Fruit fly (Drosophila melanogaster) S2 (cell line): ENCODE measurements around the gene CG32032.

Experiments used
- CG8478 ChIP-seq: fragments of >200 bp; optimal IDR thresholded peaks from 2 replicates; lab custom pipeline; 2018
- CTCF ChIP-seq, 2 experiments: fragments of >200 bp; optimal IDR thresholded peaks; 2 replicates each; lab custom pipeline; 2018

The CG32032 gene

DNA sequence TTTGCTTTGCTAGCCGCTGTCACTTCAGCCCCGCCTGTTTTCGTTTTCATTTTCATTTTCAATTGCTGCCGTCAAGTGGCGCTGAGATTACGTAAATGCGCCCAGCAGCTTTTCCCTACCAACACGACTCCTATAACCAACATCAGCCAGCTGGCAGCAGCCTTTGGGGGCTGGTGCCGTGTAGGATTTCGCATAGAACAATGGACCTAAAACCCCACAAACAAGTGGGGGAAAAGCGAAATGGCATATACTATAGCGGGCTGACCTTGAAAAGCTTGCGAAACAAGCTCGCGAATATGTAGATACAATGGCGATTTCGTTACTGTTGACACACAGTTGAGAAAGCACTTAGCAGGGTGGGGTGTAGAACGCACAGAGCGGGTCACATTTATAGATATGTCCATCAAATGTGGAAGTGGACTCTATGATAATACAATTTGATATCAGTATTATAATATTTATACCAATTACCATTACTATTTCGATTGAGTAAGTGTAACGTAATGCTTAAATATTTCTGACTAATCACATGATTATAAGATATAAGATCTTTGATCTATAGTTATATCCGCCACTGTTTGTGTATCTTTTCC is 33.1 kb upstream of the CG32032 start:
- TF ChIP-seq CG8478 (no peak), CTCF (optimal IDR thresholded peaks at IDR 0.05; lab: Kevin White, UChicago) (no peak)

DNA sequence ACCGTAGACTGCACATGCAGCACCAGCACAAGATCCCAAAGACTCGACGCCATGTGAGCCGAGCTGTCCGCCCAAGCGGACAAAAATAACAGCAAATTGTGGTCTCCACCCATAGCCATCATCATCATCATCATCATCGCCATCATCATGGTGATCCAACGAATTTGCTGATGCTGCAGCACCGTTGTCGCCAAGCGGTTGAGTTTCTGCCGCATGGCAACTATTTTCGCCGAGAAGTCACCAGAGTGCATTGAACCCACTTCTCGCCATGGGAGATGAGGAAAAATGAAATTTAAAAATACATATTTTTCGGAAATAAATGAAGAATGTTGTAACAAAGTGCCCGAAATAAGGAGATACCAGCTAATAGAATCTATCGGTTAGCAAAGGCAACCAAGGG is 31.4 kb upstream of the CG32032 start:
- no peak for TF ChIP-seq CTCF (optimal IDR thresholded peaks at IDR 0.05; lab: Kevin White, UChicago)
- no peak for TF ChIP-seq CG8478

DNA sequence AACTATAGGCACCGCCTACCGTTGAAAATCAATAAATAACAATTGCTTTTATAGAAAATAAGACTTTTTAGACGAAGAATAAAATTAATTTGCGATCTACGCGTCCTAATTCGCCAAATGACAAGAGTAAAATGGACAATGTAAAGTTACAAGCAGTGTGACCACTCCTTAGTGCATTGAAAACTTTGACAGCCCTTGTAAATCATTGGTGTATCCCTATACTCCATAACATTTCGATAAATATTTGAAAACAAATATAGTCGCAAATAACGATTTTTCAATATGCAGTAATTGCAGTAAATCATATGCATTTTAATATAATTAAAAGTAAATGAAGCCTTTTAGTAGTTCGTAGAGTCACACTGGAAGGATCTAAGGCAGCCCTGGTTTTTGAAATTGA is 30.0 kb upstream of the CG32032 start:
- no peak for TF ChIP-seq CTCF (optimal IDR thresholded peaks at IDR 0.05; lab: Kevin White, UChicago)
- no peak for TF ChIP-seq CG8478

DNA sequence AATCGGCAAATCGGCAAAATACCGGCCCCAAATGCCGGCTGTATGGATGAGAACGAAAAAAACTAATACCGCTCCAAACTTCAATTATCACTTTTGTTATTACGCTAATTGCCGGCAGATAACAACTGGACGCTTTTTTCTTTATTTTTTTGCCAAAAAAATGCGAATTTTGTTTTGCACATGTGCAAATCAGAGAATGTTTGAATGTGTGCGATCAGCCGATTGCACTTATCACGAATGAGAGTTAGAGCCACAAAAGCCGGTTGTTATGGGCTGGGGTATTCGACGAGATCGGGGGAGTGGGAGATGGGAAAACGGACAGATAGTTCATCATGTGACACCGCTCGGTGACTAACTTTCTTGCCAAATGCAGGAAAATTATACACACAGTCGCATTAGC is 29.2 kb upstream of the CG32032 start:
- TF ChIP-seq CTCF (optimal IDR thresholded peaks at IDR 0.05; lab: Kevin White, UChicago) = no peak
- no peak for TF ChIP-seq CG8478

DNA sequence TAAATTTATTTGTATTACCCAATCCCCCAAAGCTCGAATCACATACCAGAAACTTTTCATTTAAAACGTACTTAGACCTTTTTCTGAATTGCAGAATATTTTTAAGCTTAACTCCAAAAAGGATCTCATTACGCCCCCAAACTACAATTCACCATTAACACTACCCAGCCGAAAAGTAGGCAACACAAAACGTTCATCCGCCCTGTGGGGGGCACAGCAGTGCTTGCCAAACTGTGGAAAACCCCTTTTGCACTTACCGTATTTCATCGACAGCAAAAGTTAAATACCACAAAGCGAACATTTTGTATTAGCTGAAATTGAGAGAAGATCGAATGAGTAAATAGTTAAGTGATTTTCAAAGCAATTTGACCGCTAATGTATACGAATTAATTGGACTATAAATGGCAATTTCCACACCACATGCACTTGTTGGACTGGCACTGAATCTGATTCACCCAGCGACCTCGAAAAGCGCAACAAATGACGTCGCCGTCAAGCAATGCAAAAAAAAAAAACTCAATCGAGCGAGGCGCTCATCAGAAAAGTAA is 28.6 kb upstream of the CG32032 start:
- TF ChIP-seq CG8478 = no peak
- no peak for TF ChIP-seq CTCF (optimal IDR thresholded peaks at IDR 0.05; lab: Kevin White, UChicago)

DNA sequence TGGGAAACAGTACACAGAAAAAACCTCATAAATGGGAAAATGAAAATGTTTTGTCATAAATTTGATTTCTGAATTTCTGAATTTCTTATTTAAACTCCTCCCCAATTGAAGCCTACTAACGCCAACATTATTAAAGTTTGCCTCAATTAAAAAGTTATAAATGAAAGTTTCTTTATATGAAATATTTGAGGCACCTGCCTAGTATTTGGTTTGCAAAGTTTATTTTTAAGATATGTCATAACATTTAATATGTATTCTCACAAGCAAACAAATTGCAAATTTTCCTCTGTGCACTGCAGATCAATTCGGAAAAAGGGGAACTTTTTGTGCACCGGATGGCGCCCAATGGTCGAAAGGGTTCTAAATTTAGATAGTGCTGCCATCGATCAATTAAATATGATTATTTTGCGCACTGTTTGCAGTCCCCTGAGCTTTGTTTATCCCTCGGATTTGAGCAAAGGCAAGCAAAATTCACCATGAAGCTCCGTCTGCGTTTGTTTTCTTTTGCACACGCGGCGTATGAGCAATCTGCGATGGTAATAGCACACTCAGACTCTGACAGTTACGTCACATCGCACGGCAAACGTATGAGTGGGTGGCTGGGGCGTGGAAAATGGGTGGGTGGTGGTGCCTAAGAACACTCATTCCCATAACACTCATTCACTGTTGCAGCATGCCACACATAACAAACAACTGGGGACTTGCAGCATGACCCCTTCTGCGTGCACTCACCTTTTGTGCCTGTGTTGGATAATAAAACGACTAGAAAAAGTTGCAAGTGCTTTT is 27.7 kb upstream of the CG32032 start:
- TF ChIP-seq CG8478 (no peak), CTCF (optimal IDR thresholded peaks at IDR 0.05; lab: Kevin White, UChicago) (no peak)

DNA sequence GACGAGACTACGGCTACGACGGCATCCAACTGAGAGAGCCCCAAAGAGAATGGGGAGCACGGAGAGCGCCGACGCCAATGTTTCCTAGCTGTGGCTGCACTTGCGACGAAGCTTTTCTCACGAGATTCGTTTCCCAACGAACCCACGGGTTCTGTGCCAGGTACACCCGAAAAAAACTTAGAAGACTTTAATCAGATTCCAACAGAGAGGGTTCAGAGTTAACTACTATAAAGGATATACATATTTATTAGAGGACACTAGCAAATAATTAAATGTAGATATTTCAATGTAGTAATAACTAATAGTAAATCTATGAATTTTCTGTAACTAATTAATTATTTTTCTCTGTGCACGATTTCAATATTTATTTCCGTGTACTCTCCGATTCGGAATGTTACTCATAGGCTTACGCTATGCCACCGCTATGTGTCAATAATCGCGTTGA is 26.8 kb upstream of the CG32032 start, which contains the start of gene Argk1:
Gene Argk1 (minus strand): TSS at position 31 of the 445 bp plus-strand sequence.
- TF ChIP-seq CTCF (optimal IDR thresholded peaks at IDR 0.05; lab: Kevin White, UChicago) (no peak), CG8478 (no peak)

DNA sequence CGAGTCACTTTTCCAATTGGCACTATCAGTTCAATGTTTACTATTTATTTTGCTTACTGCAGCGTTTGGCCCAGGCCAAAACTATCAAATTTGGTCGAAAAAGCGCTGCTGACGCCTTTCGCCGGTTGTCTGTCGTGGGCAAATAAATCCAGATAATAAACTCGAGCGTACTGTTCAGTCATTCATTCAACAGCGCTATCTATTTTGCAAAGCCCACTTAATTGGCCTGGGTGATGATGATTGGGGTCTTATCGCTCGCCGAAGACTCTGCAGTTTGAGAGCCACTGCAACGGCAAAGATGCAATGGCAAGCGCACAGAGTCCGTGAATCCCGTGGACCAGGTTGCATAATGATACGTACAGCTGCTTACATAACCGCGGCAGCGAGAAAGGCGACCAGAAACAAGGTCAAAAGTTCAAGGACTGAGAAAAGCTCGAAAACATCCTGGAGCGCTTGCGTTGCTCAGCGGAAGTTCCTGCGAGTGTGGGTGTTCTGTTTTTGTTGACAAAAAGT is 26.3 kb upstream of the CG32032 start:
- no peak for TF ChIP-seq CG8478
- TF ChIP-seq CTCF (optimal IDR thresholded peaks at IDR 0.05; lab: Kevin White, UChicago) = no peak

DNA sequence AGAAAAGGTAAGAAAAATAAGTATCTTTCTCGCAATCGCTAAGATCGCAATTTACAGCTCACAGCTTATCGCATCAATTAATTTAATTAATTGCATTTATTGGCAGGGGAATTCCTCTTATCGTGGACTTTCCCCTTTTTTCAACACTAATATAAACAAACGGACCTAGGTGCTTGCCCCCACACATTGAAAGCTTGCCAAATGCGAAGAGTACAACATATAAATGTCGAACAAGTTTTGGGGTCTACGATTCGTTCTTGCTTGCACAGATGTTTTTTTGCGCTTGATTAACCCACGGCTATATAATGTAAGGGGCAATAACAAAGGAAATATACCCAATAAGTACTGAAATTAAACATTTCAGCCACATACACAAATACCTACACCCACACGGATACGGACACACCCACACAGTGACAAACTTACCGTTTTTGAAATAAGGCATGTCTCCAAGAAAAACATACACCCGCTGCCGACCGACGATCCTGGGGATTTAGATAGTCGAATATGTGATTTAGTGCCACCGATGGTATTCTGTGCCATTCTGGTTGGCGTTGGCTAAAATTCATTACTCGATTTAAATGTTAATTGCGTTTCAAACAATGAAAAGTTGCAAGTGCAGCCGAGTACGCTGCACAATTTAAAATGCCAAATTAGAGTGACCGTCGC is 20.7 kb upstream of the CG32032 start:
- no peak for TF ChIP-seq CG8478
- TF ChIP-seq CTCF (optimal IDR thresholded peaks at IDR 0.05; lab: Kevin White, UChicago) = no peak

DNA sequence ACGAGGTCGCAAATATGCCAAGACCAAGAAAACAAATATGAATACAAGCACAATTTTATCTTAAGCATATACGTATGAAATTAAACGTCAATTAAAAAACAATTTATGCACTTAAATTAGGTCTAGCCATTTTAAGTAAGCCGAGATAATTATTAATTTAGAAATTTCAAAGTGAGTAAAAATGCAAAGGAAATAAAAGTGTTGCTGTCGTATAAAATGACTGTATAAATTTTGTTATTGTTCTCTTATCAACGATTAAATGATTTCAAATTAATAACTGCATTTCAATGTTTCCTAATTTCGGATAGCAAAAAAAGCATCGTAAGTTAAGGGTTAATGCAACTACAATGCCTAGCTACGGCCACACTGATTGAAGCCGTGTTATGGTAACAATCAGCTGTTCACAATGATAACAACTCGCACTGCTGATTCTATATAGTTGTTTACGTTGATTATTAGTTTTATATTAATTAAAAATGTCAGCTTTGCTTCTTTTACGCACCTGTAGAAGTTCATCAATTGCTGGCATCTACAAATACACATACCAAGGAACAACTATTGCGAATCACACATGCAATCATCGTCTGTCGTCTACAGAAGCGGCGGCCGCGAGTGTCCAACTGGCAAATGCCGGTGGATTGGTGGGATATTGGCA is 20.0 kb upstream of the CG32032 start, which contains the start of the genes CG4911 and CG4942:
Gene CG4911 (minus strand): TSS at position 1 of the 655 bp plus-strand sequence.
Gene CG4942 (plus strand): TSS at position 375 of the 655 bp plus-strand sequence.
- TF ChIP-seq CTCF (optimal IDR thresholded peaks at IDR 0.05; lab: Kevin White, UChicago) (no peak), CG8478 (no peak)

DNA sequence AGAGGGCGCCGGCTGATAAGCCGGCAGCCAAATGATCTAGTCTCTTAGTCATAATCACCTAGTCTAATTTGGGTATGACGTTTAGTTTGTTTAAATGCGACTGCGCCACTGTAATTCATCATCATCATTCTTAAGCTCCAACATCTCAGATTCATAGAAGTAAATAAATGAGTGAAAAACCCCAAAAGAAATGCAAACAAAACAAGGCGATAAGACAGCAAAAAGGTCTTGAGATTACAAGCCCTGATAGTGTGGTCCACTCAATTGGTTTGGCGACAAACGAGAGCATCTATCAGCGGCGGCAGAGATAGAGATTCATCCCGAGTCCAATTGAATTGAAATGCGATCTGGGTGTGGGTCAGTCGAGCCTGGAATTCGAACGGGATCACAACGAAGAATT is 18.6 kb upstream of the CG32032 start, which contains the start of gene teq:
Gene teq (plus strand): TSS at position 359 of the 400 bp plus-strand sequence.
- TF ChIP-seq CG8478 (no peak), CTCF (optimal IDR thresholded peaks at IDR 0.05; lab: Kevin White, UChicago) (no peak)

DNA sequence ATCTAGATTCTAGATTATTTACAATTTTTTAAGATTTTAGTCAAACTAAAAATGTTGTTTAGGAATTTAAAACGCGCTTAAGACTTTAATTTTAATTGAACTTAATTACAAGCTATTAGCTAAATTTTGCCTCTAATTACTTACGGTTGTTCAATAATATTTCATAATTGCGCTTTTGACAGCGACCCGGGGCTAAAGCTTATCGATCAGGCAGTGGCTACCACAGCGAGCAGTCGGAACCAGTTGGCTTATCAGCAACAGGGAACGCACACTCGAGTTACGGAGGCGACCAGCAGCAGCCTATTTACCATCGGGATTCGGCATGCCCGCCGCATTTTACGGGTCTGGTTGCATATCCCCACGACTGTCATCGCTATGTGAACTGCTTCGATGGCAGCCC is 18.0 kb upstream of the CG32032 start:
- no peak for TF ChIP-seq CG8478
- TF ChIP-seq CTCF (optimal IDR thresholded peaks at IDR 0.05; lab: Kevin White, UChicago) = no peak

DNA sequence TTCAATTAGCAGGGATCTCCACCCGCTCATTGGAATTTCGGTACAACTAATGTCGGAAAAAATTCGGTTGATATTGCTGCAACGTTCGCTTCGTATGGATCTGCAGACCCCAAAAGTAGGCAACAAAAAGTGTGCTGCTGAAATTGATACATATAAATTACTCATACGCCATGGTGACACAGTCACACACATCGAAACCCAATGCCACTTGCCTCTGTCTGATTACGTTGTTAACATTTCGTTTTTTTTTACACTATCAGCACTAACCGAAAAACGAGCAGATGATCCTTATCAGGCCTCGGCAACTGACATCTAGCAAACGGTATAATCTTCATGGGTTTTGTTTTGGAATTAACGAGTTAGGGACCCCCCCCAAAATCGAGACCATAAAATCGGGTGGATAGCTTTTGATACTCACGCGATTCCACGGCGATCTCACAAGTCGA is 2.1 kb downstream of the CG32032 start:
- TF ChIP-seq CG8478 (no peak), CTCF (optimal IDR thresholded peaks at IDR 0.05; lab: Kevin White, UChicago) (no peak)

DNA sequence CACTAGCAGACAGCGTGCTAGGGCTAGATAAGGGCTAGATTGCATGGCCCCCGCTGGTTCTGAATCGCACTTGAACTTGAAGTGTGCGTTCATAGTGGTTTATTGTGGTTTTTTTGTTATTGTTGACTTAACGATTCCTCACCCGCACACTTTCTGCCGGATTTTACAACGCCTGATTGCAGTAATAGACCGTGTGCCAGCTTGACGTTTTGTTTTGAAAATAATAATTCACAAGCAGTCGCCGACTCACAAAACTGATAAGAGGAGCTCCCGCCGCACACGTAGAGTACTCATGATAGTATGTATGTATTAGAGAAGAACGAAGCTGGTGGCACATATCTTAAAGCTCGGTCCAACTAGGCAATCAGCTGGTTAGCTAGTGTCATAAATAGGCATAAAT is 2.9 kb downstream of the CG32032 start:
- TF ChIP-seq CG8478 = no peak
- TF ChIP-seq CTCF (optimal IDR thresholded peaks at IDR 0.05; lab: Kevin White, UChicago) = no peak

DNA sequence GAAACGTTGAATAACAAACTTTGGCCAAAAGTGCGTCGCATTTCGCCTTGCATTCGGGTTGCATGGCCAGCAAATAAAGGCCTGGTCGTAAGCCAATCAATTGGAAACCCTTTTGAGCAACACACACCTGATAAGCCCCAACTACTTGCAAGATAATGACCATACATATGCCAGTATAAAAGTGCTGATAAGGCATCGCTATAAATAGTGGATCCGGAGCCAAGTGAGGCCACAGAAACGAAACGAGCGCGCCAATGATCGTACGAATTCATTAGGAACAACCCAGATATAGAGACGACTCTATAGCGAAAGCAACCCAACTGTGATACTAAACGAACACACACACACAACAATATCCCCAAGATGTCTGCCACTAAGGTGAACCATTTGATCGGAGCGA is 3.8 kb downstream of the CG32032 start, which contains the start of gene CG13315:
Gene CG13315 (plus strand): TSS at position 230 of the 400 bp plus-strand sequence.
- TF ChIP-seq CTCF (optimal IDR thresholded peaks at IDR 0.05; lab: Kevin White, UChicago) (no peak), CG8478 (no peak)
